Worm (Caenorhabditis elegans) whole organism, L4 larva: Measurements from ENCODE around the gene plpp-1.3.

Source experiments
- F10B5.3 ChIP-seq: sonication (generic microtip); optimal IDR thresholded peaks from 2 replicates; lab custom pipeline; 2016; ENCODE audit warnings: mild to moderate bottlenecking, missing genetic modification characterization, missing compliant biosample characterization
- F26F4.8 ChIP-seq: fragments of 200-800 bp; sonication (Bioruptor generic); conservative IDR thresholded peaks from 2 replicates; pipeline ENCODE4 v1.3.6; 2022; ENCODE audit warnings: missing genetic modification characterization, missing compliant biosample characterization
- F44E2.7 ChIP-seq: fragments of 200-800 bp; sonication (Bioruptor generic); IDR thresholded peaks from 2 replicates; pipeline ENCODE4 v2.1.2; 2022; ENCODE audit warnings: missing genetic modification characterization, missing compliant biosample characterization
- F49E8.2 ChIP-seq: sonication (generic microtip); optimal IDR thresholded peaks from 2 replicates; lab custom pipeline; 2016; ENCODE audit warnings: missing compliant biosample characterization, mild to moderate bottlenecking, missing genetic modification characterization, borderline replicate concordance
- T26A8.4 ChIP-seq: fragments of 200-800 bp; sonication (Bioruptor generic); IDR thresholded peaks from 2 replicates; pipeline ENCODE4 v1.3.6; 2022; ENCODE audit warnings: missing genetic modification characterization, missing compliant biosample characterization
- Y5F2A.4 ChIP-seq: fragments of 200-800 bp; sonication (Bioruptor generic); optimal IDR thresholded peaks from 2 replicates; lab custom pipeline; 2018; ENCODE audit warnings: mild to moderate bottlenecking, missing genetic modification characterization, missing compliant biosample characterization
- ZK546.5 ChIP-seq, 2 experiments: sonication (generic microtip); optimal IDR thresholded peaks; 2 replicates each; lab custom pipeline; 2017; ENCODE audit warnings: missing biosample characterization in 2 of 2, missing genetic modification characterization in 2 of 2
- aha-1 ChIP-seq: fragments of 150-350 bp; peaks from one replicate; lab custom pipeline; 2014; ENCODE audit warnings: missing biosample characterization, missing genetic modification characterization
- aly-2 ChIP-seq: sonication (generic microtip); optimal IDR thresholded peaks from 2 replicates; lab custom pipeline; 2018; ENCODE audit warnings: missing biosample characterization, missing genetic modification characterization
- ceh-28 ChIP-seq: fragments of 150-350 bp; optimal IDR thresholded peaks from 2 replicates; lab custom pipeline; 2014; ENCODE audit warnings: missing biosample characterization, missing genetic modification reagents, missing genetic modification characterization
- ceh-82 ChIP-seq: sonication (generic microtip); optimal IDR thresholded peaks from 2 replicates; lab custom pipeline; 2017; ENCODE audit warnings: missing biosample characterization, missing genetic modification characterization
- ces-1 ChIP-seq: fragments of 150-350 bp; sonication (generic microtip); optimal IDR thresholded peaks from 4 replicates; lab custom pipeline; 2014; ENCODE audit warnings: missing biosample characterization, missing genetic modification reagents, missing genetic modification characterization
- ctbp-1 ChIP-seq: fragments of 200-800 bp; sonication (Bioruptor generic); IDR thresholded peaks from 2 replicates; pipeline ENCODE4 v1.3.6; 2022; ENCODE audit warnings: missing genetic modification reagents, missing genetic modification characterization, missing compliant biosample characterization
- daf-12 ChIP-seq: fragments of 150-350 bp; optimal IDR thresholded peaks from 2 replicates; lab custom pipeline; 2014; ENCODE audit warnings: missing biosample characterization, missing genetic modification reagents, missing genetic modification characterization
- daf-16 ChIP-seq, 3 experiments: sonication (generic microtip); optimal IDR thresholded peaks; 2 replicates each; lab custom pipeline; 2016 to 2017; ENCODE audit warnings: missing genetic modification characterization in 3 of 3, missing genetic modification reagents in 3 of 3, mild to moderate bottlenecking in 2 of 3, missing compliant biosample characterization in 2 of 3, missing biosample characterization in 1 of 3, moderate library complexity in 1 of 3
- dmd-6 ChIP-seq: fragments of 200-800 bp; sonication (Bioruptor generic); IDR thresholded peaks from 2 replicates; pipeline ENCODE4 v1.3.6; 2022; ENCODE audit warnings: missing genetic modification reagents, missing genetic modification characterization, missing compliant biosample characterization
- egl-43 ChIP-seq: fragments of 200-800 bp; sonication (Bioruptor generic); IDR thresholded peaks from 2 replicates; pipeline ENCODE4 v1.3.6; 2022; ENCODE audit warnings: missing genetic modification reagents, missing genetic modification characterization, missing compliant biosample characterization
- fos-1 ChIP-seq: fragments of 150-350 bp; optimal IDR thresholded peaks from 2 replicates; lab custom pipeline; 2014; ENCODE audit warnings: missing biosample characterization, missing genetic modification characterization
- hlh-11 ChIP-seq: fragments of 200-800 bp; sonication (Bioruptor generic); optimal IDR thresholded peaks from 2 replicates; lab custom pipeline; 2018; ENCODE audit warnings: mild to moderate bottlenecking, missing genetic modification characterization, missing compliant biosample characterization
- jun-1 ChIP-seq: fragments of 150-350 bp; optimal IDR thresholded peaks from 2 replicates; lab custom pipeline; 2014; ENCODE audit warnings: missing biosample characterization, missing genetic modification reagents, missing genetic modification characterization
- lin-1 ChIP-seq: fragments of 200-800 bp; sonication (Bioruptor generic); IDR thresholded peaks from 2 replicates; pipeline ENCODE4 v1.3.6; 2022; ENCODE audit warnings: missing genetic modification reagents, missing genetic modification characterization, missing compliant biosample characterization
- madf-9 ChIP-seq: fragments of 200-800 bp; sonication (Bioruptor generic); conservative IDR thresholded peaks from 2 replicates; pipeline ENCODE4 v1.3.6; 2022; ENCODE audit warnings: missing genetic modification reagents, missing genetic modification characterization, missing compliant biosample characterization
- mdl-1 ChIP-seq, 2 experiments: fragments of 150-350 bp in 1 of 2; sonication (generic microtip) in 1 of 2; optimal IDR thresholded peaks; 2 replicates each; lab custom pipeline; 2014 to 2017; ENCODE audit warnings: missing biosample characterization in 2 of 2, missing genetic modification characterization in 2 of 2
- mes-2 ChIP-seq: sonication (generic microtip); optimal IDR thresholded peaks from 2 replicates; lab custom pipeline; 2016; ENCODE audit warnings: missing genotype, mild to moderate bottlenecking, missing genetic modification characterization, missing compliant biosample characterization; ENCODE audit not compliant: poor library complexity, severe bottlenecking
- mxl-3 ChIP-seq: fragments of 200-800 bp; sonication (Bioruptor generic); optimal IDR thresholded peaks from 2 replicates; lab custom pipeline; 2018; ENCODE audit warnings: mild to moderate bottlenecking, missing genetic modification characterization, missing compliant biosample characterization
- nhr-10 ChIP-seq: fragments of 150-350 bp; optimal IDR thresholded peaks from 2 replicates; lab custom pipeline; 2014; ENCODE audit warnings: missing biosample characterization, missing genetic modification characterization
- nhr-76 ChIP-seq: fragments of 150-350 bp; optimal IDR thresholded peaks from 2 replicates; lab custom pipeline; 2014; ENCODE audit warnings: missing biosample characterization, missing genetic modification characterization
- nhr-77 ChIP-seq: fragments of 150-350 bp; optimal IDR thresholded peaks from 2 replicates; lab custom pipeline; 2014; ENCODE audit warnings: missing biosample characterization, missing genetic modification characterization
- set-16 ChIP-seq: fragments of 200-800 bp; sonication (Bioruptor generic); IDR thresholded peaks from 2 replicates; pipeline ENCODE4 v1.3.6; 2022; ENCODE audit warnings: missing genetic modification reagents, missing genetic modification characterization, missing compliant biosample characterization
- snpc-1.2 ChIP-seq: fragments of 200-800 bp; sonication (Bioruptor generic); IDR thresholded peaks from 2 replicates; pipeline ENCODE4 v1.3.6; 2022; ENCODE audit warnings: missing genetic modification reagents, missing genetic modification characterization, missing compliant biosample characterization
- spr-1 ChIP-seq: sonication (generic microtip); optimal IDR thresholded peaks from 2 replicates; lab custom pipeline; 2016; ENCODE audit warnings: mild to moderate bottlenecking, missing genetic modification characterization, missing compliant biosample characterization
- tag-97 ChIP-seq: fragments of 200-800 bp; sonication (Bioruptor generic); IDR thresholded peaks from 2 replicates; pipeline ENCODE4 v1.3.6; 2022; ENCODE audit warnings: missing genetic modification characterization, missing compliant biosample characterization
- unc-39 ChIP-seq: sonication (generic microtip); optimal IDR thresholded peaks from 2 replicates; lab custom pipeline; 2017; ENCODE audit warnings: missing biosample characterization, missing genetic modification characterization
- unc-62 ChIP-seq, 3 experiments: fragments of 150-350 bp in 1 of 3; sonication (generic microtip); optimal IDR thresholded peaks in 2 of 3; peaks in 1 of 3; 1 replicate in 1 of 3; 2 replicates in 2 of 3; lab custom pipeline; 2014 to 2017; ENCODE audit warnings: missing biosample characterization in 3 of 3, missing genetic modification characterization in 3 of 3, missing genetic modification reagents in 3 of 3, missing genotype in 1 of 3
- zag-1 ChIP-seq: fragments of 150-350 bp; optimal IDR thresholded peaks from 2 replicates; lab custom pipeline; 2014; ENCODE audit warnings: missing biosample characterization, missing genetic modification characterization
- zip-11 ChIP-seq: fragments of 200-800 bp; sonication (Bioruptor generic); IDR thresholded peaks from 2 replicates; pipeline ENCODE4 v1.3.6; 2022; ENCODE audit warnings: missing genetic modification characterization, missing compliant biosample characterization
- zip-2 ChIP-seq: fragments of 150-350 bp; optimal IDR thresholded peaks from 2 replicates; lab custom pipeline; 2014; ENCODE audit warnings: missing biosample characterization, missing genetic modification characterization

The plpp-1.3 gene

ce11 chrX:10667424-10668291 is 27.5 kb upstream of the plpp-1.3 start (continued):
- peak; percentile 82 for TF ChIP-seq mes-2
- TF ChIP-seq egl-43 (GFP tag; lab: Robert Waterston, UW) = peak; percentile 83
- peak; percentile 58 for TF ChIP-seq zip-2 (tag; lab: Kevin White, UChicago)
- peak; percentile 25 for TF ChIP-seq hlh-11 (tag; lab: Kevin White, UChicago)
- TF ChIP-seq spr-1 (tag; lab: Kevin White, UChicago) = no peak
- no peak for TF ChIP-seq Y5F2A.4 (GFP tag; lab: Kevin White, UChicago)
- TF ChIP-seq F10B5.3 (tag; lab: Kevin White, UChicago) = peak; percentile 29
- no peak for TF ChIP-seq mdl-1 (tag; optimal IDR thresholded peaks at IDR 0.05; lab: Kevin White, UChicago)
- no peak for TF ChIP-seq ceh-82 (tag; lab: Kevin White, UChicago)
- TF ChIP-seq unc-39 (tag; lab: Kevin White, UChicago) = no peak
- no peak for TF ChIP-seq nhr-10
- peak; percentile 86 for TF ChIP-seq snpc-1.2 (GFP tag; lab: Robert Waterston, UW)
- TF ChIP-seq set-16 (GFP tag; lab: Robert Waterston, UW) = no peak
- TF ChIP-seq jun-1 (tag; lab: Kevin White, UChicago) = no peak
- TF ChIP-seq ctbp-1 = peak; percentile 27; the same call in 1 of the 2 replicates
- peak; percentile 27 for TF ChIP-seq T26A8.4 (GFP tag; lab: Robert Waterston, UW)
- TF ChIP-seq F44E2.7 = 0 out of 2 replicates have a peak, but pooled peaks have one; percentile 71
- TF ChIP-seq ZK546.5 (tag; optimal IDR thresholded peaks at IDR 0.05; lab: Kevin White, UChicago) = no peak
- TF ChIP-seq unc-62 (GFP tag; optimal IDR thresholded peaks at IDR 0.05 in 1 of 2; lab: Kevin White, UChicago) = no peak
- TF ChIP-seq unc-62 (tag; optimal IDR thresholded peaks at IDR 0.05; lab: Kevin White, UChicago) = no peak
- no peak for TF ChIP-seq nhr-76 (tag; lab: Kevin White, UChicago)
- TF ChIP-seq fos-1 = no peak
- peak; percentile 21 for TF ChIP-seq mxl-3 (GFP tag; lab: Kevin White, UChicago)
- TF ChIP-seq madf-9 = peak; percentile 48; the same call in 1 of the 2 replicates
- TF ChIP-seq ceh-28 (tag; lab: Kevin White, UChicago) = no peak
- TF ChIP-seq daf-16 (GFP tag; optimal IDR thresholded peaks at IDR 0.05; lab: Kevin White, UChicago) = peak in 1 of 2 experiments; percentile 46
- TF ChIP-seq daf-16 (tag; optimal IDR thresholded peaks at IDR 0.05; lab: Kevin White, UChicago) = peak; percentile 41
- TF ChIP-seq dmd-6 (GFP tag; lab: Robert Waterston, UW) = peak; percentile 51
- peak; percentile 39 for TF ChIP-seq nhr-77 (tag; lab: Kevin White, UChicago)

- TF ChIP-seq unc-39 (tag; lab: Kevin White, UChicago) (no peak), aha-1 (tag; lab: Kevin White, UChicago) (peak; percentile 95), zag-1 (tag; lab: Kevin White, UChicago) (no peak), aly-2 (tag; lab: Kevin White, UChicago) (no peak), F49E8.2 (no peak), fos-1 (no peak), zip-11 (GFP tag; lab: Robert Waterston, UW) (no peak), ces-1 (GFP tag; lab: Kevin White, UChicago) (no peak), egl-43 (GFP tag; lab: Robert Waterston, UW) (no peak), mxl-3 (GFP tag; lab: Kevin White, UChicago) (no peak), tag-97 (GFP tag; lab: Robert Waterston, UW) (0 out of 2 replicates have a peak, but pooled peaks have one; percentile 56), lin-1 (no peak)
Measured at ce11 chrX:10670198-10670597, 24.9 kb upstream of the plpp-1.3 start.

- TF ChIP-seq daf-12 (tag; lab: Kevin White, UChicago) (no peak), F26F4.8 (no peak)
Measured at ce11 chrX:10674199-10674598, 20.9 kb upstream of the plpp-1.3 start, which contains the start of gene F13E6.2. Gene F13E6.2, minus strand, starts transcription at chrX:10674299.
